Fruit fly (Drosophila melanogaster): ENCODE data around the gene Ork1.

DNA sequence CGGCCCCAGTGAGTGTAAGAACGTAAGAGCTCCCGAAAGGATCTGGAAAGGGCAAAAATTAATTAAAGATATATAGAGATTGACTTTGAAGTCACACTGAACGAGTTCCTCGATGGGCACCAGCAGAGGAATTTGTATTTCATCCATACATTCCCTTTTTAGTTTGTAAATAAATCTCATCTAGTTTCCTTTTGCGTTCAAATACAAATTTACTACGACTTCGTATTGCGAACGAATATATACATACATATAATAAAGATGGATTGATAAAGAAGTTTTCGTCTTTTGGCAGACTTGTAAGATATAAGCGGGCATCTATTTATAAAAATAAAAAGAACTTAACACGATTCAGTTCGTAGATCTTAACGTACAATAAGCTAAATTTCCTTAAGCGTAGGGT lies 8.6 kb upstream of the Ork1 start, which contains the start of gene CG15208:
- TF ChIP-seq CG11398 (GFP tag; optimal IDR thresholded peaks at IDR 0.05) (no peak), sd (tag; optimal IDR thresholded peaks at IDR 0.05) (no peak)

Data from whole organism, embryonic.